Fruit fly (Drosophila melanogaster): Measurements from ENCODE around the gene spi.

spi gene

DNA sequence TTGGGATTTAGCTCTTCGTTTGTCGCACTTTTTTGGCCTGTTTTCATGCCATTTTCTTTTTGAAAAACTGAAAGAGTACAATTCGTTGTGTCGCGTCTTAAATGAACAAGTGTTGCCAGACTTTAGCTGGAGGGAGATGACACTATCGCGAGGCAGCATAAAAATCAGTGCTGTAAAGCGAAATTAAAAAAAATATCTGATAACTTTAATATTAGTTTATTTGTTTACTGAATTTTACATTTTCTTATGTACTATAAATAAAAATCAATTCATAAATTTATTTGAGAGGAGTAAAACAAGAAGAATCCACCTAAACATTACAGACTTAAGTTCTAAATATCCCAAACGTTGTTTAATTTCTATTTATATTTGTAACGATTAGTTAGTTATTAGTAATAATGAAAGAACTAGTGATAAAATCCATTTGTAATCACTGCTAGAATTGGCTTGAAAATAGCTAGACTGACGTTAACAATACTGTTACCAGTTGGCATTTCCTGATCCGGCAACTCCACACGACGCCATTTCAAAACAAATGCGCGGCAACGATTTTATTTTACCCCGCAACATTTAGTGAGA, at the start of gene spi, which contains the start of gene msb1l (continued):
- TF ChIP-seq hkb (optimal IDR thresholded peaks at IDR 0.05) (peak; percentile 41), hkb (GFP tag; IDR thresholded peaks at IDR 0.05) (no peak), abd-A (tag; optimal IDR thresholded peaks at IDR 0.05) (no peak), CG11093 (GFP tag; IDR thresholded peaks at IDR 0.05) (no peak), fru (optimal IDR thresholded peaks at IDR 0.05) (no peak), HLH54F (GFP tag; optimal IDR thresholded peaks at IDR 0.05) (peak; percentile 42), tll (GFP tag; optimal IDR thresholded peaks at IDR 0.05) (peak in 1 of 2 experiments; percentile 8), org-1 (GFP tag; optimal IDR thresholded peaks at IDR 0.05) (no peak), Hand (GFP tag; optimal IDR thresholded peaks at IDR 0.05) (no peak), CkIIα-i1 (GFP tag; IDR thresholded peaks at IDR 0.05) (no peak), Rfx (GFP tag; IDR thresholded peaks at IDR 0.05) (peak; percentile 64), CG11085 (GFP tag; IDR thresholded peaks at IDR 0.05) (0 out of 2 replicates have a peak, but pooled peaks have one; percentile 41), ken (GFP tag; IDR thresholded peaks at IDR 0.05) (no peak; the same call in 2 of the 3 replicates), CG12942 (GFP tag; optimal IDR thresholded peaks at IDR 0.05) (peak; percentile 22), CG18619 (GFP tag; optimal IDR thresholded peaks at IDR 0.05) (peak; percentile 52), Dp (GFP tag; optimal IDR thresholded peaks at IDR 0.05) (peak; percentile 83), CG13894 (tag; optimal IDR thresholded peaks at IDR 0.05) (peak; percentile 44), E2f2 (GFP tag; IDR thresholded peaks at IDR 0.05) (peak; percentile 78), inv (GFP tag; IDR thresholded peaks at IDR 0.05; ENCODE audit: partially characterized antibody) (peak; percentile 56; the same call in 1 of the 2 replicates), Fer2 (tag; optimal IDR thresholded peaks at IDR 0.05) (peak; percentile 42), zf30C (GFP tag; optimal IDR thresholded peaks at IDR 0.05) (no peak), sisA (GFP tag; IDR thresholded peaks at IDR 0.05) (peak; percentile 49; the same call in 1 of the 2 replicates), Hr39 (optimal IDR thresholded peaks at IDR 0.05) (no peak), MBD-R2 (GFP tag; IDR thresholded peaks at IDR 0.05) (no peak; the same call in 1 of the 2 replicates), CG4404 (GFP tag; IDR thresholded peaks at IDR 0.05) (peak; percentile 55), CG15601 (tag; optimal IDR thresholded peaks at IDR 0.05) (peak; percentile 42), CG15479 (GFP tag; optimal IDR thresholded peaks at IDR 0.05) (no peak), nmo (GFP tag; optimal IDR thresholded peaks at IDR 0.05) (peak; percentile 82), Hr3 (GFP tag; optimal IDR thresholded peaks at IDR 0.05) (peak; percentile 71), az2 (GFP tag; optimal IDR thresholded peaks at IDR 0.05) (peak; percentile 57), fd96Cb (tag; optimal IDR thresholded peaks at IDR 0.05) (peak; percentile 45), peb (GFP tag; IDR thresholded peaks at IDR 0.05) (0 out of 2 replicates have a peak, but pooled peaks have one; percentile 7), CG13424 (tag; optimal IDR thresholded peaks at IDR 0.05) (peak; percentile 66), CG32532 (GFP tag; IDR thresholded peaks at IDR 0.05) (peak; percentile 63), CG4730 (GFP tag; IDR thresholded peaks at IDR 0.05) (no peak), zfh1 (GFP tag; IDR thresholded peaks at IDR 0.05) (no peak; the same call in 2 of the 3 replicates), da (GFP tag; optimal IDR thresholded peaks at IDR 0.05) (no peak), her (GFP tag; optimal IDR thresholded peaks at IDR 0.05) (no peak), CG12155 (GFP tag; optimal IDR thresholded peaks at IDR 0.05) (peak; percentile 61), lilli (GFP tag; optimal IDR thresholded peaks at IDR 0.05) (peak; percentile 47), ind (GFP tag; optimal IDR thresholded peaks at IDR 0.05) (peak; percentile 62), mld (GFP tag; IDR thresholded peaks at IDR 0.05; ENCODE audit: partially characterized antibody) (0 out of 3 replicates have a peak, but pooled peaks have one; percentile 41), CG10979 (tag; optimal IDR thresholded peaks at IDR 0.05) (peak; percentile 19), toy (GFP tag; IDR thresholded peaks at IDR 0.05) (no peak), BEAF-32 (GFP tag; optimal IDR thresholded peaks at IDR 0.05) (peak; percentile 87), CG2129 (GFP tag; IDR thresholded peaks at IDR 0.05; ENCODE audit: partially characterized antibody) (peak; percentile 20; the same call in 1 of the 2 replicates), CG13775 (GFP tag; optimal IDR thresholded peaks at IDR 0.05) (peak; percentile 36), zen2 (GFP tag; IDR thresholded peaks at IDR 0.05; ENCODE audit: partially characterized antibody) (no peak), HLH3B (GFP tag; IDR thresholded peaks at IDR 0.05) (no peak), CG8281 (tag; optimal IDR thresholded peaks at IDR 0.05) (no peak)
